Worm (Caenorhabditis elegans): Measurements from ENCODE around the gene C31H2.14.

- TF ChIP-seq snpc-4 (tag; optimal IDR thresholded peaks at IDR 0.05) = no peak
- TF ChIP-seq fkh-10 (GFP tag; optimal IDR thresholded peaks at IDR 0.05) = no peak
- no peak for TF ChIP-seq mdl-1 (tag; optimal IDR thresholded peaks at IDR 0.05)
- TF ChIP-seq blmp-1 (tag; optimal IDR thresholded peaks at IDR 0.05) = no peak
- no peak for TF ChIP-seq ceh-82 (tag; optimal IDR thresholded peaks at IDR 0.05)
- no peak for TF ChIP-seq nhr-11 (tag; optimal IDR thresholded peaks at IDR 0.05)
- no peak for TF ChIP-seq sox-4 (tag; optimal IDR thresholded peaks at IDR 0.05)
- no peak for TF ChIP-seq swsn-7 (tag; optimal IDR thresholded peaks at IDR 0.05)
- no peak for TF ChIP-seq unc-62 (GFP tag; optimal IDR thresholded peaks at IDR 0.05)
Measured at ce11 chrX:5179874-5180273, 31.9 kb downstream of the C31H2.14 start, which contains the start of gene sru-48.
